Worm (Caenorhabditis elegans): ENCODE results near the gene C01G10.7.

DNA sequence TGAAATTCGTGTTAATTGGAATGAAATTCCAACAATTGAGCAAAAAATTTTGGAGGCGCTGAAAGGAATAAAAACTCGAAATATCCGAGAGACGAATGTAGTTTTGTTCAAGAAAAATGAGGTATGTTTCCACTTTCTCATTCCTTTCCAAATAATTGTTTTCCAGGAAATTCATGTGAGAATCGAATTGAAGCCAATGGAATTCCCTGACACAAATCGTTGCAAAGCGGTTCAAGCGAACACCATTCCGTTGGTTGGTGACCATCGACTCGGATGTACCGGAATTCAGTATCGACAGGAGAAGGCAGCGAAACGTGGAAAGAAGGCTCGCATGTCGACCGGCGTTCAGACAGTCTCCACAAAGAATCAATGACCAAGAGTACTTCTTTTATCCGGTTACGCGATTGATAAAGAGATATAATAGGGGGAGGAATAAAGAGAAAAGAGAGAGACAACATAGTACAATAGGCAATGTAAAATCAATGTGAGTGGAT is 29.2 kb upstream of the C01G10.7 start:
- TF ChIP-seq C17E4.6 (GFP tag; IDR thresholded peaks at IDR 0.05): no peak
- no peak for TF ChIP-seq unc-130 (GFP tag; optimal IDR thresholded peaks at IDR 0.05)
- no peak for TF ChIP-seq cebp-1 (GFP tag; IDR thresholded peaks at IDR 0.05)
- TF ChIP-seq cebp-1 (tag; optimal IDR thresholded peaks at IDR 0.05): no peak
- no peak for TF ChIP-seq akir-1 (GFP tag; optimal IDR thresholded peaks at IDR 0.05)
- TF ChIP-seq dpl-1 (GFP tag; optimal IDR thresholded peaks at IDR 0.05): no peak
- TF ChIP-seq F52B5.7 (tag; optimal IDR thresholded peaks at IDR 0.05): no peak
- no peak for TF ChIP-seq efl-1 (GFP tag; optimal IDR thresholded peaks at IDR 0.05)
- TF ChIP-seq T07F8.4 (tag; optimal IDR thresholded peaks at IDR 0.05): no peak
- no peak for TF ChIP-seq F37B4.10 (GFP tag; IDR thresholded peaks at IDR 0.05)
- no peak for TF ChIP-seq rpc-1 (optimal IDR thresholded peaks at IDR 0.05)
- no peak for TF ChIP-seq rpc-1 (tag; optimal IDR thresholded peaks at IDR 0.05)

All from whole organism, young adult.